Worm (Caenorhabditis elegans): Measurements from ENCODE around the gene F58B4.2.

F58B4.2 gene

ce11 chrV:10938739-10939138 is 20.5 kb upstream of the F58B4.2 start, which contains the start of gene F17C11.11:
TSS of gene F17C11.11 (minus strand) at chrV:10938817.
- TF ChIP-seq sdc-2 (tag; optimal IDR thresholded peaks at IDR 0.05): no peak
- TF ChIP-seq sox-2 (GFP tag; IDR thresholded peaks at IDR 0.05): no peak
- TF ChIP-seq hlh-15 (tag; optimal IDR thresholded peaks at IDR 0.05): no peak
- TF ChIP-seq F13H6.1 (tag; optimal IDR thresholded peaks at IDR 0.05): no peak
- TF ChIP-seq ets-4 (tag; optimal IDR thresholded peaks at IDR 0.05): no peak

- TF ChIP-seq hlh-15 (tag; optimal IDR thresholded peaks at IDR 0.05): no peak
- no peak for TF ChIP-seq elt-4 (tag; optimal IDR thresholded peaks at IDR 0.05)
- no peak for TF ChIP-seq ahr-1 (tag; optimal IDR thresholded peaks at IDR 0.05)
- TF ChIP-seq unc-86 (tag; optimal IDR thresholded peaks at IDR 0.05): no peak
- no peak for TF ChIP-seq pax-1 (tag; optimal IDR thresholded peaks at IDR 0.05)
- TF ChIP-seq nhr-232 (tag; optimal IDR thresholded peaks at IDR 0.05): no peak
- no peak for TF ChIP-seq mec-3 (tag; optimal IDR thresholded peaks at IDR 0.05; ENCODE audit: borderline replicate concordance)
- no peak for TF ChIP-seq unc-42 (tag; optimal IDR thresholded peaks at IDR 0.05)
- TF ChIP-seq ceh-19 (GFP tag; optimal IDR thresholded peaks at IDR 0.05): no peak
- TF ChIP-seq lin-11 (tag; optimal IDR thresholded peaks at IDR 0.05): no peak
- TF ChIP-seq che-1 (tag; optimal IDR thresholded peaks at IDR 0.05): no peak
- no peak for TF ChIP-seq ets-4 (tag; optimal IDR thresholded peaks at IDR 0.05)
- TF ChIP-seq C08G9.2 (tag; optimal IDR thresholded peaks at IDR 0.05): no peak
These were observed 19.0 kb upstream of the F58B4.2 start for ce11 chrV:10937294-10937693.

ce11 chrV:10936681-10937080 is 18.4 kb upstream of the F58B4.2 start, which contains the start of gene F17C11.12:
TSS of gene F17C11.12 (minus strand) at chrV:10936920.
- TF ChIP-seq ceh-14 (tag; optimal IDR thresholded peaks at IDR 0.05): no peak
- TF ChIP-seq elt-2 (tag; optimal IDR thresholded peaks at IDR 0.05): peak; percentile 44
- no peak for TF ChIP-seq hlh-30 (tag; optimal IDR thresholded peaks at IDR 0.05; ENCODE audit: insufficient read depth)

ce11 chrV:10932411-10932810 is 14.1 kb upstream of the F58B4.2 start, which contains the start of gene F58B4.5:
TSS of gene F58B4.5 (plus strand) at chrV:10932693.
- peak; percentile 63 for TF ChIP-seq elt-2 (tag; optimal IDR thresholded peaks at IDR 0.05)
- no peak for TF ChIP-seq odd-2 (tag; optimal IDR thresholded peaks at IDR 0.05)

- TF ChIP-seq pha-4 (tag; optimal IDR thresholded peaks at IDR 0.05) (no peak), elt-2 (tag; optimal IDR thresholded peaks at IDR 0.05) (no peak), ceh-2 (tag; optimal IDR thresholded peaks at IDR 0.05) (no peak), elt-4 (tag; optimal IDR thresholded peaks at IDR 0.05) (no peak), ahr-1 (tag; optimal IDR thresholded peaks at IDR 0.05) (no peak), ceh-34 (tag; optimal IDR thresholded peaks at IDR 0.05) (no peak), sox-2 (GFP tag; IDR thresholded peaks at IDR 0.05) (no peak), K02D7.2 (tag; optimal IDR thresholded peaks at IDR 0.05) (no peak), ceh-31 (tag; optimal IDR thresholded peaks at IDR 0.05) (no peak), ceh-24 (tag; optimal IDR thresholded peaks at IDR 0.05) (no peak), hlh-13 (GFP tag; optimal IDR thresholded peaks at IDR 0.05) (no peak)
These were observed 12.9 kb upstream of the F58B4.2 start, which contains the start of gene scvp-1 for ce11 chrV:10931189-10931588. TSS of gene scvp-1 (minus strand) at chrV:10931289.

- no peak for TF ChIP-seq zip-5 (tag; optimal IDR thresholded peaks at IDR 0.05)
- TF ChIP-seq ttx-3 (tag; optimal IDR thresholded peaks at IDR 0.05): no peak
- TF ChIP-seq unc-42 (tag; optimal IDR thresholded peaks at IDR 0.05): no peak
- TF ChIP-seq lim-6 (tag; optimal IDR thresholded peaks at IDR 0.05): no peak
- TF ChIP-seq pros-1 (tag; optimal IDR thresholded peaks at IDR 0.05): no peak
- TF ChIP-seq ceh-9 (tag; optimal IDR thresholded peaks at IDR 0.05): no peak
- TF ChIP-seq hlh-30 (tag; optimal IDR thresholded peaks at IDR 0.05; ENCODE audit: insufficient read depth): no peak
- TF ChIP-seq lin-11 (tag; optimal IDR thresholded peaks at IDR 0.05): no peak
- TF ChIP-seq che-1 (tag; optimal IDR thresholded peaks at IDR 0.05): no peak
- TF ChIP-seq tbx-2 (tag; optimal IDR thresholded peaks at IDR 0.05): no peak
These were observed 11.2 kb upstream of the F58B4.2 start, which contains the start of gene F58B4.3 for ce11 chrV:10929511-10929910. TSS of gene F58B4.3 (plus strand) at chrV:10929811.
